Fruit fly (Drosophila melanogaster) whole organism, prepupa: ENCODE results near the gene CG18170.

Experiments
- CG10669 ChIP-seq: fragments of 200-800 bp; sonication (Bioruptor generic); optimal IDR thresholded peaks from 3 replicates; lab custom pipeline; 2018; ENCODE audit warnings: missing biosample characterization, mild to moderate bottlenecking, missing genetic modification characterization, moderate library complexity
- CG11294 ChIP-seq: fragments of 200-800 bp; sonication (Bioruptor generic); IDR thresholded peaks from 2 replicates; pipeline ENCODE4 v1.3.6; 2022; ENCODE audit warnings: missing biosample characterization, missing genetic modification characterization
- CG11762 ChIP-seq: fragments of 200-800 bp; sonication (Bioruptor generic); optimal IDR thresholded peaks from 3 replicates; lab custom pipeline; 2016; ENCODE audit warnings: missing biosample characterization, missing genetic modification characterization; ENCODE audit not compliant: insufficient read depth
- CG16779 ChIP-seq: fragments of 200-800 bp; sonication (Bioruptor generic); optimal IDR thresholded peaks from 3 replicates; lab custom pipeline; 2017; ENCODE audit warnings: missing biosample characterization, mild to moderate bottlenecking, missing genetic modification characterization
- CG3032 ChIP-seq: fragments of 200-800 bp; optimal IDR thresholded peaks from 2 replicates; lab custom pipeline; 2019; ENCODE audit warnings: missing biosample characterization, mild to moderate bottlenecking, missing genetic modification characterization, moderate library complexity
- CG32006 ChIP-seq: fragments of 200-800 bp; sonication (Bioruptor generic); optimal IDR thresholded peaks from 3 replicates; lab custom pipeline; 2017; ENCODE audit warnings: missing biosample characterization, mild to moderate bottlenecking, missing genetic modification characterization
- CG34406 ChIP-seq: fragments of 200-800 bp; sonication (Bioruptor generic); optimal IDR thresholded peaks from 3 replicates; lab custom pipeline; 2016; ENCODE audit warnings: missing biosample characterization, missing genetic modification characterization
- CG3919 ChIP-seq: fragments of 200-800 bp; sonication (Bioruptor generic); optimal IDR thresholded peaks from 3 replicates; lab custom pipeline; 2016; ENCODE audit warnings: missing biosample characterization, missing genetic modification characterization
- CG4318 ChIP-seq: fragments of 200-800 bp; sonication (Bioruptor generic); optimal IDR thresholded peaks from 3 replicates; lab custom pipeline; 2017; ENCODE audit warnings: missing biosample characterization, mild to moderate bottlenecking, missing genetic modification characterization
- CG6163 ChIP-seq: fragments of 200-800 bp; sonication (Bioruptor generic); IDR thresholded peaks from 3 replicates; pipeline ENCODE4 v1.3.6; 2022; ENCODE audit warnings: missing biosample characterization, missing genetic modification characterization
- CG6276 ChIP-seq: fragments of 200-800 bp; sonication (Bioruptor generic); optimal IDR thresholded peaks from 2 replicates; lab custom pipeline; 2017; ENCODE audit warnings: missing biosample characterization, mild to moderate bottlenecking, missing genetic modification characterization
- CG6808 ChIP-seq: fragments of 200-800 bp; sonication (Bioruptor generic); optimal IDR thresholded peaks from 3 replicates; lab custom pipeline; 2017; ENCODE audit warnings: missing biosample characterization, missing genetic modification characterization, mild to moderate bottlenecking, moderate library complexity, missing genetic modification reagents
- CG6854 ChIP-seq: fragments of 200-800 bp; sonication (Bioruptor generic); optimal IDR thresholded peaks from 2 replicates; lab custom pipeline; 2017; ENCODE audit warnings: missing biosample characterization, mild to moderate bottlenecking, missing genetic modification characterization
- CG8119 ChIP-seq: fragments of 200-800 bp; sonication (Bioruptor generic); IDR thresholded peaks from 3 replicates; pipeline ENCODE4 v1.3.6; 2022; ENCODE audit warnings: missing biosample characterization, missing genetic modification characterization
- CG8319 ChIP-seq: fragments of 200-800 bp; sonication (Bioruptor generic); optimal IDR thresholded peaks from 3 replicates; lab custom pipeline; 2016; ENCODE audit warnings: missing biosample characterization, missing genetic modification characterization
- CG8632 ChIP-seq: fragments of 200-800 bp; sonication (Bioruptor generic); optimal IDR thresholded peaks from 3 replicates; lab custom pipeline; 2016; ENCODE audit warnings: missing biosample characterization, missing genetic modification characterization
- Eip78C ChIP-seq: fragments of 200-800 bp; sonication (Bioruptor generic); peaks from one replicate; lab custom pipeline; 2016; ENCODE audit warnings: missing biosample characterization, missing genetic modification characterization
- Gug ChIP-seq: fragments of 200-800 bp; sonication (Bioruptor generic); IDR thresholded peaks from 2 replicates; pipeline ENCODE4 v1.3.6; 2022; ENCODE audit warnings: missing biosample characterization, missing genetic modification characterization
- Hr4 ChIP-seq: fragments of 200-800 bp; sonication (Bioruptor generic); optimal IDR thresholded peaks from 3 replicates; lab custom pipeline; 2016; ENCODE audit warnings: missing biosample characterization, missing genetic modification characterization
- Met ChIP-seq: fragments of 200-800 bp; sonication (Bioruptor generic); optimal IDR thresholded peaks from 3 replicates; lab custom pipeline; 2016; ENCODE audit warnings: missing biosample characterization, missing genetic modification characterization
- OdsH ChIP-seq: fragments of 200-800 bp; sonication (Bioruptor generic); optimal IDR thresholded peaks from 3 replicates; lab custom pipeline; 2016; ENCODE audit warnings: missing biosample characterization, missing genetic modification characterization
- Smox ChIP-seq: fragments of 200-800 bp; sonication (Bioruptor generic); optimal IDR thresholded peaks from 3 replicates; lab custom pipeline; 2016; ENCODE audit warnings: missing biosample characterization, missing genetic modification characterization
- Sox14 ChIP-seq: fragments of 200-800 bp; sonication (Bioruptor generic); optimal IDR thresholded peaks from 3 replicates; lab custom pipeline; 2016; ENCODE audit warnings: missing biosample characterization, missing genetic modification characterization
- Sox15 ChIP-seq: fragments of 200-800 bp; sonication (Bioruptor generic); optimal IDR thresholded peaks from 3 replicates; lab custom pipeline; 2016; ENCODE audit warnings: missing biosample characterization, missing genetic modification characterization
- achi ChIP-seq: fragments of 200-800 bp; sonication (Bioruptor generic); optimal IDR thresholded peaks from 3 replicates; lab custom pipeline; 2016; ENCODE audit warnings: missing biosample characterization, missing genetic modification characterization
- acj6 ChIP-seq: fragments of 200-800 bp; sonication (Bioruptor generic); optimal IDR thresholded peaks from 3 replicates; lab custom pipeline; 2016; ENCODE audit warnings: missing biosample characterization, missing genetic modification characterization
- dac ChIP-seq: fragments of 200-800 bp; sonication (Bioruptor generic); optimal IDR thresholded peaks from 2 replicates; lab custom pipeline; 2017; ENCODE audit warnings: missing biosample characterization, mild to moderate bottlenecking, missing genetic modification characterization
- dsx ChIP-seq: fragments of 200-800 bp; optimal IDR thresholded peaks from 3 replicates; lab custom pipeline; 2019; ENCODE audit warnings: missing biosample characterization, mild to moderate bottlenecking, missing genetic modification characterization, moderate library complexity; ENCODE audit not compliant: poor library complexity, severe bottlenecking
- eg ChIP-seq: fragments of 200-800 bp; sonication (Bioruptor generic); IDR thresholded peaks from 3 replicates; pipeline ENCODE4 v1.3.6; 2022; ENCODE audit warnings: missing biosample characterization, missing genetic modification characterization
- esn ChIP-seq: fragments of 200-800 bp; sonication (Bioruptor generic); optimal IDR thresholded peaks from 2 replicates; lab custom pipeline; 2016; ENCODE audit warnings: missing biosample characterization, mild to moderate bottlenecking, missing genetic modification characterization, moderate library complexity
- fd59A ChIP-seq: fragments of 200-800 bp; sonication (Bioruptor generic); optimal IDR thresholded peaks from 2 replicates; lab custom pipeline; 2017; ENCODE audit warnings: missing biosample characterization, mild to moderate bottlenecking, missing genetic modification characterization, missing genetic modification reagents
- fkh ChIP-seq: fragments of 200-800 bp; sonication (Bioruptor generic); optimal IDR thresholded peaks from 3 replicates; lab custom pipeline; 2017; ENCODE audit warnings: missing biosample characterization, mild to moderate bottlenecking, missing genetic modification characterization, moderate library complexity
- lz ChIP-seq: fragments of 200-800 bp; sonication (Bioruptor generic); optimal IDR thresholded peaks from 3 replicates; lab custom pipeline; 2016; ENCODE audit warnings: missing biosample characterization, missing genetic modification characterization
- net ChIP-seq: fragments of 200-800 bp; sonication (Bioruptor generic); optimal IDR thresholded peaks from 3 replicates; lab custom pipeline; 2016; ENCODE audit warnings: missing biosample characterization, missing genetic modification characterization
- pdm3 ChIP-seq: fragments of 200-800 bp; sonication (Bioruptor generic); optimal IDR thresholded peaks from 3 replicates; lab custom pipeline; 2016; ENCODE audit warnings: missing biosample characterization, missing genetic modification characterization
- salr ChIP-seq, 2 experiments: fragments of 200-800 bp; sonication (Bioruptor generic); optimal IDR thresholded peaks; 3 replicates each; lab custom pipeline; 2016 to 2018; ENCODE audit warnings: missing biosample characterization in 2 of 2, missing genetic modification characterization in 2 of 2, mild to moderate bottlenecking in 1 of 2
- spab ChIP-seq: fragments of 200-800 bp; sonication (Bioruptor generic); optimal IDR thresholded peaks from 2 replicates; lab custom pipeline; 2017; ENCODE audit warnings: missing biosample characterization, mild to moderate bottlenecking, missing genetic modification characterization, missing genetic modification reagents
- svp ChIP-seq: fragments of 200-800 bp; sonication (Bioruptor generic); peaks from one replicate; lab custom pipeline; 2016; ENCODE audit warnings: missing biosample characterization, missing genetic modification characterization
- vri ChIP-seq: fragments of 200-800 bp; sonication (Bioruptor generic); optimal IDR thresholded peaks from 3 replicates; lab custom pipeline; 2016; ENCODE audit warnings: missing biosample characterization, mild to moderate bottlenecking, missing genetic modification characterization

Gene CG18170

DNA sequence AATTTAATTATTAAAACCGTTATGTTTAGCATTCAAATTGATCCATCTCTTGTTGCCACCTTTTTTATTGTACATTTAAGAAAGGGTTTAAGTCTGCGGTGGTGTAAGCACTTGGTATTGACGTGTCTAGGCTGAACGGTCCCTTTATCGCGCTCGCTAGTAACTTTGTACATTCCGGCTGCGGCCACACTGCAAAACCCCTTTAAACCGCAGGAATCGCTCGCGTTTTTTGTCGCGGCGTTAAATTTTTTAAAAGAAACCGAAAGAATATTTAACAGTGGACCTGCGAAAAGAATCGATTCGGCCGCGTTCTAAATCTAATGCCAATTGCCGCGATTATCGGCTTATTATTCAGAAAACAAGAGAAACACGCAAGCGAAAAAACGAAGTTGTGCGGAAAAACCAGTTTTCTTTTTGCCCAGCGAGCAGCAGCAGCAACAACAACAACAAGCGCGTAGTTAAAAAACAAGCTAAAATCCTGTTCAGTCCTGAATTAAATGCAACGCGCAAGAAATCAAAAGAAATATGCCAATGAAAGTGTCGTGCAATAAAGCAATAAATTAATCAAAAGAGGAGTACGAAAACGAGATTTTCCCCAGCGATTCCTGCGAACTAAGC, 26.2 kb upstream of the CG18170 start, which contains the start of gene CG13917 (continued):
- TF ChIP-seq acj6 (GFP tag; lab: Kevin White, UChicago) = no peak
- no peak for TF ChIP-seq CG3032 (tag; lab: Kevin White, UChicago)
- no peak for TF ChIP-seq OdsH (GFP tag; lab: Kevin White, UChicago)
- no peak for TF ChIP-seq CG11762 (GFP tag; lab: Kevin White, UChicago)
- TF ChIP-seq fd59A (GFP tag; lab: Kevin White, UChicago) = no peak
- TF ChIP-seq CG6808 (GFP tag; lab: Kevin White, UChicago) = peak; percentile 29
- TF ChIP-seq eg (GFP tag; lab: Robert Waterston, UW) = 0 out of 3 replicates have a peak, but pooled peaks have one; percentile 21
- TF ChIP-seq CG8319 (GFP tag; lab: Kevin White, UChicago) = no peak
- TF ChIP-seq Sox14 (GFP tag; lab: Kevin White, UChicago) = no peak
- peak; percentile 85 for TF ChIP-seq Eip78C (GFP tag; lab: Kevin White, UChicago)
- TF ChIP-seq CG32006 = no peak
- TF ChIP-seq CG8119 (GFP tag; lab: Robert Waterston, UW) = 0 out of 3 replicates have a peak, but pooled peaks have one; percentile 15
- TF ChIP-seq Hr4 = no peak

DNA sequence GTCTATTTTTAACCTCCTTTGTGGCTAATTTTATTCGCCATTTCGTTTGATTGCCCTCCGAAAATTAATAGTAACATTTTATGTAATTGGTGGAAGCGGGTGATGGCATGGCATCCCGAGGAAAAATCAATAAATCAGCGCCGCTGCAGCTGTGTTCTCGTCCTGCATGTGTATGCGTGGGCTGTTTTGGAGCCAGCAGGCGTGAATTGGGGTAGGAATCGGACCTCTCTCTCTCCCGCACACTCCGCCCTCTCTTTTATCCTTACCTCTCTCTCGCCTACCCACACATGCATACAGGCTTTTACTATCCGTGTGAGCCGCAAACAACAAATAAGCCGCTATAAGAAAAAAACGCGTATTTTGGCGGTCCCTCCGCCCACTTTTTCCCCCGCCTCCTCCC, 25.4 kb upstream of the CG18170 start:
- 0 out of 3 replicates have a peak, but pooled peaks have one; percentile 26 for TF ChIP-seq eg (GFP tag; lab: Robert Waterston, UW)
- no peak for TF ChIP-seq CG8119 (GFP tag; lab: Robert Waterston, UW)

dm6 chr3L:1578391-1578948, 24.3 kb upstream of the CG18170 start:
- no peak for TF ChIP-seq pdm3 (GFP tag; lab: Kevin White, UChicago)
- no peak for TF ChIP-seq dsx (GFP tag; lab: Kevin White, UChicago)
- no peak for TF ChIP-seq eg (GFP tag; lab: Robert Waterston, UW)
- TF ChIP-seq svp (GFP tag; lab: Kevin White, UChicago) = peak; percentile 61
- peak; percentile 52 for TF ChIP-seq Eip78C (GFP tag; lab: Kevin White, UChicago)
- no peak for TF ChIP-seq Sox15 (GFP tag; lab: Kevin White, UChicago)
- peak; percentile 5 for TF ChIP-seq CG3919 (GFP tag; lab: Kevin White, UChicago)
- TF ChIP-seq CG6163 = peak; percentile 33; the same call in 1 of the 3 replicates
- TF ChIP-seq CG32006 = no peak
- TF ChIP-seq CG16779 (tag; lab: Kevin White, UChicago) = no peak
- TF ChIP-seq achi (GFP tag; lab: Kevin White, UChicago) = peak; percentile 19
- peak; percentile 64 for TF ChIP-seq fkh
- peak; percentile 1 for TF ChIP-seq Hr4
- TF ChIP-seq lz (GFP tag; lab: Kevin White, UChicago) = no peak
- TF ChIP-seq CG8119 (GFP tag; lab: Robert Waterston, UW) = 0 out of 3 replicates have a peak, but pooled peaks have one; percentile 16
- TF ChIP-seq salr (GFP tag; optimal IDR thresholded peaks at IDR 0.05; lab: Kevin White, UChicago) = no peak

DNA sequence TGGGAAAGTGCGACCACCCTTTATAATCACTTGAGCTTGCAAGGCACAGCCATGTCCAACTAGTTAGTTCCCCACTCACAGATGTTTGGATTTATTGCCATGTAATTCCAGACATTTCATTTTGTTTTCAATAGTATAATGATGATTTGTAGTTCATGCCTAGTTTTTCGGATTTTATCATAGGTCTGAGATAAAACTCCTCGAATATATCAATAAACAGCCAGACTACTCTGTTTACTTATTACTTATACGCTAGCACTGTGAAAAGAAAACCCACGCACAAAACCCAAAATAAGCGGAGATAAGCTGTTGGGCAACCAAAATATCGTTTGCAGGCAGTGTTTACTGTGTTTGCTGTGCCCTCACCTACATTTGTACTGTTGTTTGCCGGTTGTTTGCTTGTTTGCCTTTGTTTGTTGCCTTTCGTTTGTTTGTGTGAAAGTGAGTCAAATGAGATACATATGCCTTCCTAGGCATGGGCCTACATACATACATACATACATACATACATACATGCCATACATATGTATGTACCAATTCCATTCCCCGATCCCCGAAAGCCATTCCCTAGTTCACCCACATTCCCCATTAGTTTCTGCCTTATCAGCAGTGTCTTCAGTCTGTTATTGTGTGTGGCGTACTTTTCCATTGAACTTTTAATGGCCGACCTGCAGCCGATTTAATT, 23.4 kb upstream of the CG18170 start:
- TF ChIP-seq CG6808 (GFP tag; lab: Kevin White, UChicago) (no peak), salr (GFP tag; optimal IDR thresholded peaks at IDR 0.05; lab: Kevin White, UChicago) (peak in 1 of 2 experiments; percentile 16), pdm3 (GFP tag; lab: Kevin White, UChicago) (peak; percentile 31), Smox (no peak), net (GFP tag; lab: Kevin White, UChicago) (peak; percentile 22), CG10669 (GFP tag; lab: Kevin White, UChicago) (peak; percentile 39), dac (peak; percentile 15), eg (GFP tag; lab: Robert Waterston, UW) (no peak), CG34406 (peak; percentile 41), CG4318 (no peak), OdsH (GFP tag; lab: Kevin White, UChicago) (peak; percentile 48), vri (GFP tag; lab: Kevin White, UChicago) (peak; percentile 20), CG8632 (GFP tag; lab: Kevin White, UChicago) (peak; percentile 34), CG6163 (no peak), CG6854 (GFP tag; lab: Kevin White, UChicago) (no peak), CG11294 (GFP tag; lab: Robert Waterston, UW) (no peak), achi (GFP tag; lab: Kevin White, UChicago) (peak; percentile 50), CG11762 (GFP tag; lab: Kevin White, UChicago) (peak; percentile 10), svp (GFP tag; lab: Kevin White, UChicago) (peak; percentile 35), Met (GFP tag; lab: Kevin White, UChicago) (peak; percentile 36), CG6276 (GFP tag; lab: Kevin White, UChicago) (no peak), CG3919 (GFP tag; lab: Kevin White, UChicago) (peak; percentile 31), spab (GFP tag; lab: Kevin White, UChicago) (peak; percentile 18), dsx (GFP tag; lab: Kevin White, UChicago) (no peak), Gug (GFP tag; lab: Robert Waterston, UW) (no peak), CG8119 (GFP tag; lab: Robert Waterston, UW) (peak; percentile 63), CG32006 (peak; percentile 60), esn (GFP tag; lab: Kevin White, UChicago) (peak; percentile 41)
